Worm (Caenorhabditis elegans): ENCODE data around the gene bris-1.

- TF ChIP-seq nhr-2 (tag; optimal IDR thresholded peaks at IDR 0.05), result peak; percentile 45
- TF ChIP-seq flh-1 (GFP tag; optimal IDR thresholded peaks at IDR 0.05), result no peak
- no peak for TF ChIP-seq elt-1 (tag; optimal IDR thresholded peaks at IDR 0.05; ENCODE audit: borderline replicate concordance, insufficient read depth)
Observed at ce11 chrIV:3824720-3825119, 5.6 kb upstream of the bris-1 start.

Data from whole organism, mixed stage, embryonic.